Fruit fly (Drosophila melanogaster) whole organism, embryonic: ENCODE data around the gene Tsf2.
A peak's percentile ranks its signal among the peaks of the same experiment; 100 is the strongest.

ENCODE experiments used
- Bdp1 ChIP-seq: fragments of 200-800 bp; sonication (Bioruptor generic); optimal IDR thresholded peaks from 3 replicates; lab custom pipeline; 2016; ENCODE audit warnings: missing biosample characterization, missing genetic modification characterization
- CG10321 ChIP-seq: fragments of 200-800 bp; sonication (Bioruptor generic); IDR thresholded peaks from 2 replicates; pipeline ENCODE4 v1.3.6; 2022; ENCODE audit warnings: missing biosample characterization, missing genetic modification characterization
- CG10366 ChIP-seq: fragments of 200-800 bp; sonication (Bioruptor generic); IDR thresholded peaks from 2 replicates; pipeline ENCODE4 v1.3.6; 2022; ENCODE audit warnings: missing biosample characterization, missing genetic modification characterization
- CG13894 ChIP-seq: fragments of 200-800 bp; sonication (Bioruptor generic); optimal IDR thresholded peaks from 3 replicates; lab custom pipeline; 2018; ENCODE audit warnings: missing biosample characterization, mild to moderate bottlenecking, missing genetic modification characterization, moderate library complexity
- CG14441 ChIP-seq: fragments of 200-800 bp; sonication (Bioruptor generic); IDR thresholded peaks from 2 replicates; pipeline ENCODE4 v1.3.6; 2022; ENCODE audit warnings: missing biosample characterization, missing genetic modification characterization
- CG14860 ChIP-seq: fragments of 200-800 bp; sonication (Bioruptor generic); IDR thresholded peaks from 3 replicates; pipeline ENCODE4 v1.3.6; 2022; ENCODE audit warnings: missing biosample characterization, missing genetic modification characterization; ENCODE audit not compliant: partially characterized antibody
- CG14965 ChIP-seq: fragments of 200-800 bp; sonication (Bioruptor generic); optimal IDR thresholded peaks from 2 replicates; lab custom pipeline; 2016; ENCODE audit warnings: missing biosample characterization, missing genetic modification characterization, borderline replicate concordance
- CG15696 ChIP-seq: fragments of 200-800 bp; sonication (Bioruptor generic); optimal IDR thresholded peaks from 2 replicates; lab custom pipeline; 2019; ENCODE audit warnings: missing biosample characterization, mild to moderate bottlenecking, missing genetic modification characterization, moderate library complexity
- CG16779 ChIP-seq: fragments of 200-800 bp; sonication (Bioruptor generic); IDR thresholded peaks from 2 replicates; pipeline ENCODE4 v1.3.6; 2022; ENCODE audit warnings: missing biosample characterization, missing genetic modification characterization
- CG17328 ChIP-seq: fragments of 200-800 bp; sonication (Bioruptor generic); IDR thresholded peaks from 2 replicates; pipeline ENCODE4 v1.3.6; 2022; ENCODE audit warnings: missing biosample characterization, missing genetic modification characterization
- CG1792 ChIP-seq: fragments of 200-800 bp; sonication (Bioruptor generic); optimal IDR thresholded peaks from 2 replicates; lab custom pipeline; 2016; ENCODE audit warnings: missing biosample characterization, missing genetic modification characterization
- CG18262 ChIP-seq: fragments of 200-800 bp; optimal IDR thresholded peaks from 3 replicates; lab custom pipeline; 2019; ENCODE audit warnings: missing biosample characterization, mild to moderate bottlenecking, missing genetic modification characterization, moderate library complexity
- CG1832 ChIP-seq: fragments of 200-800 bp; sonication (Bioruptor generic); optimal IDR thresholded peaks from 2 replicates; lab custom pipeline; 2017; ENCODE audit warnings: missing biosample characterization, mild to moderate bottlenecking, missing genetic modification characterization, inconsistent platforms
- CG30020 ChIP-seq: fragments of 200-800 bp; optimal IDR thresholded peaks from 2 replicates; lab custom pipeline; 2019; ENCODE audit warnings: missing biosample characterization, mild to moderate bottlenecking, missing genetic modification characterization, moderate library complexity
- CG3407 ChIP-seq: fragments of 200-800 bp; sonication (Bioruptor generic); optimal IDR thresholded peaks from 2 replicates; lab custom pipeline; 2018; ENCODE audit warnings: missing biosample characterization, mild to moderate bottlenecking, missing genetic modification characterization
- CG34422 ChIP-seq: fragments of 200-800 bp; sonication (Bioruptor generic); IDR thresholded peaks from 3 replicates; pipeline ENCODE4 v1.3.6; 2022; ENCODE audit warnings: missing biosample characterization, missing genetic modification characterization
- CG3838 ChIP-seq: fragments of 200-800 bp; sonication (Bioruptor generic); optimal IDR thresholded peaks from 3 replicates; lab custom pipeline; 2016; ENCODE audit warnings: missing biosample characterization, missing genetic modification characterization
- CG4328 ChIP-seq: fragments of 200-800 bp; sonication (Bioruptor generic); optimal IDR thresholded peaks from 3 replicates; lab custom pipeline; 2017; ENCODE audit warnings: missing biosample characterization, missing genetic modification reagents, missing genetic modification characterization
- CG5180 ChIP-seq: fragments of 200-800 bp; sonication (Bioruptor generic); optimal IDR thresholded peaks from 3 replicates; lab custom pipeline; 2017; ENCODE audit warnings: missing biosample characterization, missing genetic modification characterization, mild to moderate bottlenecking, moderate library complexity, missing genetic modification reagents
- CG6272 ChIP-seq: fragments of 200-800 bp; sonication (Bioruptor generic); IDR thresholded peaks from 2 replicates; pipeline ENCODE4 v1.3.6; 2022; ENCODE audit warnings: missing biosample characterization, missing genetic modification characterization
- CG8089 ChIP-seq: fragments of 200-800 bp; sonication (Bioruptor generic); optimal IDR thresholded peaks from 3 replicates; lab custom pipeline; 2016; ENCODE audit warnings: missing biosample characterization, missing genetic modification characterization
- CG9215 ChIP-seq: fragments of 200-800 bp; sonication (Bioruptor generic); IDR thresholded peaks from 2 replicates; pipeline ENCODE4 v1.3.6; 2022; ENCODE audit warnings: missing biosample characterization, missing genetic modification characterization
- CG9727 ChIP-seq: fragments of 200-800 bp; sonication (Bioruptor generic); optimal IDR thresholded peaks from 3 replicates; lab custom pipeline; 2017; ENCODE audit warnings: missing biosample characterization, mild to moderate bottlenecking, missing genetic modification characterization
- Dll ChIP-seq: fragments of 200-800 bp; sonication (Bioruptor generic); IDR thresholded peaks from 4 replicates; pipeline ENCODE4 v1.3.6; 2022; ENCODE audit warnings: missing biosample characterization, missing genetic modification characterization; ENCODE audit not compliant: partially characterized antibody
- Ets65A ChIP-seq: fragments of 200-800 bp; sonication (Bioruptor generic); peaks from one replicate; lab custom pipeline; 2016; ENCODE audit warnings: missing biosample characterization, missing genetic modification characterization
- Hsf ChIP-seq: fragments of 200-800 bp; sonication (Bioruptor generic); optimal IDR thresholded peaks from 3 replicates; lab custom pipeline; 2016; ENCODE audit warnings: missing biosample characterization, missing genetic modification characterization
- Jarid2 ChIP-seq: fragments of 200-800 bp; sonication (Bioruptor generic); optimal IDR thresholded peaks from 3 replicates; lab custom pipeline; 2017; ENCODE audit warnings: mild to moderate bottlenecking, missing biosample characterization, missing genetic modification reagents, missing genetic modification characterization
- Ptx1 ChIP-seq: fragments of 200-800 bp; sonication (Bioruptor generic); IDR thresholded peaks from 2 replicates; pipeline ENCODE4 v1.3.6; 2022; ENCODE audit warnings: missing biosample characterization, missing genetic modification characterization
- Sox100B ChIP-seq: fragments of 200-800 bp; sonication (Bioruptor generic); optimal IDR thresholded peaks from 3 replicates; lab custom pipeline; 2018; ENCODE audit warnings: missing biosample characterization, mild to moderate bottlenecking, missing genetic modification characterization
- Tbp ChIP-seq: fragments of >200 bp; optimal IDR thresholded peaks from 2 replicates; lab custom pipeline; 2018; ENCODE audit warnings: missing biosample characterization, missing genetic modification characterization
- ab ChIP-seq: fragments of 200-800 bp; sonication (Bioruptor generic); optimal IDR thresholded peaks from 2 replicates; lab custom pipeline; 2016; ENCODE audit warnings: missing biosample characterization, missing genetic modification characterization
- ase ChIP-seq: fragments of 200-800 bp; sonication (Bioruptor generic); IDR thresholded peaks from 3 replicates; pipeline ENCODE4 v1.3.6; 2022; ENCODE audit warnings: missing biosample characterization, missing genetic modification characterization
- bab2 ChIP-seq: fragments of 200-800 bp; sonication (Bioruptor generic); optimal IDR thresholded peaks from 2 replicates; lab custom pipeline; 2016; ENCODE audit warnings: missing biosample characterization, missing genetic modification characterization
- btn ChIP-seq: fragments of 200-800 bp; sonication (Bioruptor generic); optimal IDR thresholded peaks from 2 replicates; lab custom pipeline; 2016; ENCODE audit warnings: missing biosample characterization, missing genetic modification characterization
- cad ChIP-seq: fragments of >200 bp; optimal IDR thresholded peaks from 2 replicates; lab custom pipeline; 2017; ENCODE audit warnings: missing biosample characterization, missing genetic modification characterization
- dmrt11E ChIP-seq: fragments of 200-800 bp; sonication (Bioruptor generic); optimal IDR thresholded peaks from 3 replicates; lab custom pipeline; 2018; ENCODE audit warnings: missing biosample characterization, mild to moderate bottlenecking, missing genetic modification characterization, moderate library complexity
- exex ChIP-seq: fragments of 200-800 bp; sonication (Bioruptor generic); optimal IDR thresholded peaks from 4 replicates; lab custom pipeline; 2018; ENCODE audit warnings: missing biosample characterization, mild to moderate bottlenecking, missing genetic modification characterization, moderate library complexity
- gfzf ChIP-seq: fragments of 200-800 bp; sonication (Bioruptor generic); optimal IDR thresholded peaks from 2 replicates; lab custom pipeline; 2016; ENCODE audit warnings: missing biosample characterization, mild to moderate bottlenecking, missing genetic modification characterization, moderate library complexity
- insv ChIP-seq, 2 experiments: fragments of 200-800 bp; sonication (Bioruptor generic); optimal IDR thresholded peaks; 3 replicates each; lab custom pipeline; 2016 to 2018; ENCODE audit warnings: missing biosample characterization in 2 of 2, missing genetic modification characterization in 2 of 2
- jigr1 ChIP-seq: fragments of 200-800 bp; sonication (Bioruptor generic); IDR thresholded peaks from 3 replicates; pipeline ENCODE4 v1.3.6; 2022; ENCODE audit warnings: missing biosample characterization, missing genetic modification characterization
- jing ChIP-seq: fragments of 200-800 bp; sonication (Bioruptor generic); optimal IDR thresholded peaks from 2 replicates; lab custom pipeline; 2018; ENCODE audit warnings: missing biosample characterization, mild to moderate bottlenecking, missing genetic modification characterization
- pb ChIP-seq: fragments of 200-800 bp; sonication (Bioruptor generic); optimal IDR thresholded peaks from 3 replicates; lab custom pipeline; 2016; ENCODE audit warnings: missing biosample characterization, missing genetic modification characterization
- peb ChIP-seq: fragments of 200-800 bp; sonication (Bioruptor generic); IDR thresholded peaks from 2 replicates; pipeline ENCODE4 v1.3.6; 2022; ENCODE audit warnings: missing biosample characterization, missing genetic modification characterization
- pita ChIP-seq: fragments of 200-800 bp; sonication (Bioruptor generic); optimal IDR thresholded peaks from 2 replicates; lab custom pipeline; 2017; ENCODE audit warnings: missing biosample characterization, mild to moderate bottlenecking, missing genetic modification characterization
- sd ChIP-seq: fragments of 200-800 bp; sonication (Bioruptor generic); optimal IDR thresholded peaks from 3 replicates; lab custom pipeline; 2018; ENCODE audit warnings: missing biosample characterization, mild to moderate bottlenecking, missing genetic modification characterization, moderate library complexity
- sna ChIP-seq: fragments of 200-800 bp; sonication (Bioruptor generic); IDR thresholded peaks from 2 replicates; pipeline ENCODE4 v1.3.6; 2022; ENCODE audit warnings: missing biosample characterization, missing genetic modification characterization; ENCODE audit not compliant: partially characterized antibody
- sob ChIP-seq: fragments of 200-800 bp; sonication (Bioruptor generic); IDR thresholded peaks from 2 replicates; pipeline ENCODE4 v1.3.6; 2022; ENCODE audit warnings: missing biosample characterization, missing genetic modification characterization
- stc ChIP-seq: fragments of 200-800 bp; sonication (Bioruptor generic); IDR thresholded peaks from 2 replicates; pipeline ENCODE4 v1.3.6; 2022; ENCODE audit warnings: missing biosample characterization, missing genetic modification characterization
- unc-4 ChIP-seq: fragments of 200-800 bp; sonication (Bioruptor generic); IDR thresholded peaks from 2 replicates; pipeline ENCODE4 v1.3.6; 2022; ENCODE audit warnings: missing biosample characterization, missing genetic modification characterization; ENCODE audit not compliant: partially characterized antibody
- yki ChIP-seq: fragments of >200 bp; optimal IDR thresholded peaks from 3 replicates; lab custom pipeline; 2018
- zen2 ChIP-seq: fragments of 200-800 bp; sonication (Bioruptor generic); IDR thresholded peaks from 3 replicates; pipeline ENCODE4 v1.3.6; 2022; ENCODE audit warnings: missing biosample characterization, missing genetic modification characterization; ENCODE audit not compliant: partially characterized antibody

The Tsf2 gene

dm6 chr3L:12526433-12527113 lies 7.0 kb downstream of the Tsf2 start, which contains the start of gene eIF2beta (continued):
- TF ChIP-seq peb (GFP tag; lab: Robert Waterston, UW) (no peak), sd (tag; lab: Kevin White, UChicago) (peak; percentile 63), btn (no peak), CG18262 (tag; lab: Kevin White, UChicago) (peak; percentile 53), unc-4 (GFP tag; lab: Robert Waterston, UW) (no peak), CG10366 (no peak), CG9727 (GFP tag; lab: Kevin White, UChicago) (peak; percentile 55), stc (GFP tag; lab: Robert Waterston, UW) (peak; percentile 20; the same call in 1 of the 2 replicates), ase (GFP tag; lab: Robert Waterston, UW) (no peak; the same call in 2 of the 3 replicates), CG17328 (GFP tag; lab: Robert Waterston, UW) (0 out of 2 replicates have a peak, but pooled peaks have one; percentile 22), CG30020 (tag; lab: Kevin White, UChicago) (peak; percentile 35), insv (GFP tag; optimal IDR thresholded peaks at IDR 0.05; lab: Kevin White, UChicago) (peak in 1 of 2 experiments; percentile 26), CG14860 (GFP tag; lab: Robert Waterston, UW) (no peak), CG6272 (GFP tag; lab: Robert Waterston, UW) (no peak), CG9215 (GFP tag; lab: Robert Waterston, UW) (no peak), yki (lab: Kevin White, UChicago) (no peak), CG34422 (peak; percentile 85; the same call in 1 of the 3 replicates), sna (GFP tag; lab: Robert Waterston, UW) (no peak), pita (GFP tag; lab: Kevin White, UChicago) (no peak), cad (no peak), Jarid2 (peak; percentile 8), gfzf (GFP tag; lab: Kevin White, UChicago) (peak; percentile 78), CG16779 (GFP tag; lab: Robert Waterston, UW) (no peak), CG8089 (GFP tag; lab: Kevin White, UChicago) (no peak), CG5180 (GFP tag; lab: Kevin White, UChicago) (peak; percentile 8), Tbp (GFP tag; lab: Kevin White, UChicago) (no peak), CG3838 (GFP tag; lab: Kevin White, UChicago) (no peak), jing (GFP tag; lab: Kevin White, UChicago) (no peak), CG14441 (GFP tag; lab: Robert Waterston, UW) (no peak), exex (tag; lab: Kevin White, UChicago) (peak; percentile 37), CG10321 (no peak), dmrt11E (peak; percentile 15), CG1792 (GFP tag; lab: Kevin White, UChicago) (no peak), Sox100B (peak; percentile 56), sob (GFP tag; lab: Robert Waterston, UW) (no peak), Dll (GFP tag; lab: Robert Waterston, UW) (no peak), CG1832 (no peak), CG4328 (GFP tag; lab: Kevin White, UChicago) (no peak), Ptx1 (no peak), bab2 (GFP tag; lab: Kevin White, UChicago) (no peak), CG3407 (no peak), CG14965 (GFP tag; lab: Kevin White, UChicago) (peak; percentile 98), jigr1 (GFP tag; lab: Robert Waterston, UW) (no peak), zen2 (GFP tag; lab: Robert Waterston, UW) (no peak), pb (GFP tag; lab: Kevin White, UChicago) (no peak), Ets65A (no peak), Hsf (GFP tag; lab: Kevin White, UChicago) (peak; percentile 45), ab (GFP tag; lab: Kevin White, UChicago) (no peak), CG13894 (no peak), CG15696 (tag; lab: Kevin White, UChicago) (peak; percentile 18), Bdp1 (GFP tag; lab: Kevin White, UChicago) (no peak)
